Worm (Caenorhabditis elegans) whole organism, dauer: ENCODE measurements around the gene K05F1.9.
A peak's percentile ranks its signal among the peaks of the same experiment; 100 is the strongest.

Experiments
- unc-62 ChIP-seq: sonication (generic microtip); optimal IDR thresholded peaks from 2 replicates; lab custom pipeline; 2017; ENCODE audit warnings: missing biosample characterization, missing genetic modification reagents, missing genetic modification characterization

K05F1.9 gene

DNA sequence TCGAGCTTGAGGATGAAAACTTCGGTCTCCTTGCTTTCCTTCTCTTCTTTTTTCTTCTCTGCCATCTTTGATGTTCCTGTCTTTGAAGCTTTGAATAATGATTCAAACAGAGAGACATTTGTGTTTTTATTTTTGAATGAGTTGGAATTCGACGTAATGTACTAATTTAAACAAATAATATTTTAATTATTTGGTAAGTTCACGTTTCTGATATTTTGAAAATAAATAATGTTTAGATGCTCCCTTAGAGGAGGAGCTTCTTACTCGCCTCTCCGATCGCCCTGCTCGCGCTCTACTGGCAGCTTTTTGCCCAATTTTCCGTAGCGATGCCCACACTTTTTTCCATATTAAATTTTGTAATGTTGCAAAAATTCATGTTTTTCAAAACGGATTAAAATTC, at the start of gene K05F1.9, which contains the start of gene K05F1.1:
TSS of gene K05F1.9 (minus strand) at position 101 of the 400 bp plus-strand sequence.
TSS of gene K05F1.1 (plus strand) at position 308 of the 400 bp plus-strand sequence.
- TF ChIP-seq unc-62: no peak

DNA sequence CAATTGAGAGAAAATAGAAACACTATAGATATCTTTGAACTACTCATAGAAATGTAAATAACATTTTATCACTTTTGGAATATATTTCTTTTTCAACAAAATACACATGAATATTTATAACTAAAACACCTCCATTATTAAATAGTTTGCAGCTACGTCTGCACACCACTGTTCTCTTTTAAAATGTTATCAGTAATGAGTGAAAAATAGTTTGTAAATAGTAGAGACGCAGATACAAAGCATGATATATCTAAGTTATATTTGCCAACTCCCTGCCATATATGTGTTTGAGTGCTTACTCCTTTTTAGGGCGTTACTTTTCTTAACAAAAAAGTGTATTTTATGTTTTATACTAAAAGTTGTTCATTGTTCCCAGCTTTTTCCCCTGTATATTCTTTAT, 45.2 kb upstream of the K05F1.9 start:
- no peak for TF ChIP-seq unc-62

DNA sequence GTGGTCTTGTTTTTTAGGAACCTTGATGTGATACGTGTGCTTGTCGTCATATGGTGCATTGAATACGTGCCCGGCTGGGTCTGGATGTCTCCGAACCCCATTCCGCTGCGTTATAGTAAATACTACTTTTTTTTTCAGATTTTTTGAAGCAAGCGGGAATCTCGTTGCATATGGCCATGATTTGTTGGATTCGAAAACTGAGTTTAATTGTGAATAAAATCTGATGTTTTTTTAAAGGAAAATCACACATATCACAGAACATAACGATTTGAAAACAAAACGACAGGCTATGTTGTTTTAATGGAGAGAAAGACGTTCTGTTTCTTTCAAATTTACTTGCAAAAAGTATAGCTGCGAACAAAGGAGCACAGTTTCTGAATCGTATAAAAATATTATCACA, 44.5 kb upstream of the K05F1.9 start, which contains the start of the genes ZK1248.17 and H41C03.3:
TSS of gene ZK1248.17 (minus strand) at position 101 of the 400 bp plus-strand sequence.
TSS of gene H41C03.3 (plus strand) at position 337 of the 400 bp plus-strand sequence.
- no peak for TF ChIP-seq unc-62

DNA sequence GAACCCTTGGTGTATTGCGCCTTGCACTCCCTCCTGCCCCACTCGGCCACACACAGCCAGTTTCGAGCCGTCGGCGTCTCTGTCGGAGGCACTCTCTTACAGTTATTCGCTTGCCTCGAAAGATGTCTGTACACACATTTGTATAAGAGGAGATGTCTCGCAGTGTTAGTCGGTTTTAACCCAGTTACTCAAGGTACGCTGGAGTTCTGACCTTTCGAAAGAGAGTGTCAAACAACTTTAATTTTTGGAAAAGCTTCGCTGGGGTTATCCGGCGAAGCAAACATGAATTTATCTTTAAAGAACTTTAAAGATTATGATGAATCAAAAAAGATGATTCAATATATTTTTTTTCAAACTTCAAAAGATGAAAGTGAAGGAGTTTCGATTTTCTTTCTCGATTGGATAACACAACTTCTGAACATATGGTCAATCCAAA, 43.7 kb upstream of the K05F1.9 start:
- TF ChIP-seq unc-62: peak; percentile 52

DNA sequence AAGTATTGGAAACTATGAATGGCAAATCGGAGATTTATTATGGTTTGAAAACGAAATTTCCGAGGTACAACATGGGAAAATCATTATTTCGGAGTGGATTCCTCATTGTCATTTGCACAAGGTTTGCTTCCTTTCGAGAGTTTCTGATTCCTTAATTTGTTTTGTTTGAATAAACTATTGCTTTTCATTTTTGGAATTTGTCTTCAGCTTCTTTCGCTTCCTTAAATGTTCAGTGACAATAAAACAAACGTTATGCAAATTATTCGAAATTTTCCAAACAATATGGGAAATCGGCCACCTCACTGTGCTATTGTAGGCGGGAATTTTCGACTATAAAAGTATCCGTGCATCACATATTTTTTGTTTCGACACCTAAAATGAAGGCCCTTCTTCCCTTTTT, 40.9 kb upstream of the K05F1.9 start, which contains the start of gene nep-25:
TSS of gene nep-25 (plus strand) at position 375 of the 400 bp plus-strand sequence.
- TF ChIP-seq unc-62: no peak

DNA sequence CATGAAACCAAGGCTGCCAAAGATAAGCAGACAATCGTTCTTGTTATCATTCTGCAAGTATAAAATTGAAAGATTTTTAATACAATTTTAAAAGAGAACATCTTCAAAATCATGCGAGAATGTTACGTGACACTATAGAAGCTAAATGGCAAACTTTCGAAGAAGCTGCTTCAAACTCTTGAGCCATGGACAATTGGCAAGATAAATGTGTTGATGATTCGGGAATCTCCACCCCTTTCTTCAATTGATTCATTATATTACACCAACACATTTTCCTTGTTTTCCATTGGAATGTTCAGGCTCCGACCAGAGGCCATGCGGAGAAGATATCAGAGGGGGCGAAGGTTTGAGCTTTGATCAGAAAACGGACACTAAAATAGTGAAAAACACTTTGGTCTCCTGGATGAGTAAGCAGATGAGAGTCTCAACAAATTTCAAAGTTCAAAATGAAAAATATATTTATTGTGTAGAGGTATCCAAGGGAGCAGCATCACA, 40.1 kb upstream of the K05F1.9 start, which contains the start of gene lec-5:
TSS of gene lec-5 (minus strand) at position 51 of the 495 bp plus-strand sequence.
- TF ChIP-seq unc-62: no peak

DNA sequence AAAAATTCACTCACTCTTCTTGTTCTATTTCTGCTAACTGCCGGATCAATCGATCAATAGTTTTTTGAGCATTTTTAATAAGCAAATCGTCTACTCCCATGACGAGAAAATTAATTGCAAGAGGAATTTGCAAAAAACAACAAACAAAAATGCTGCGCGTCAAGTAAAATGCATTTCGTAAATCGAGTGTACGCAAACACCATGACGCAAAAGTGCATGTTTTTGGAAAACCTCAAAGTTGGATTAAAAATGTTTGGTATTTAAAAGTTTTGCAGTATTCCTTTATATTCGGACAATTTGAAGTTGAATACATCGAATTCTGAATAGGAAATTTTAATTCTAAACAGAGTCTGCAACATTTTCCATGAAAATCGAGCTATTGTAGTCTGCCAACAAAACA, 38.3 kb upstream of the K05F1.9 start, which contains the start of gene ZK1248.19:
TSS of gene ZK1248.19 (minus strand) at position 188 of the 400 bp plus-strand sequence.
- no peak for TF ChIP-seq unc-62

DNA sequence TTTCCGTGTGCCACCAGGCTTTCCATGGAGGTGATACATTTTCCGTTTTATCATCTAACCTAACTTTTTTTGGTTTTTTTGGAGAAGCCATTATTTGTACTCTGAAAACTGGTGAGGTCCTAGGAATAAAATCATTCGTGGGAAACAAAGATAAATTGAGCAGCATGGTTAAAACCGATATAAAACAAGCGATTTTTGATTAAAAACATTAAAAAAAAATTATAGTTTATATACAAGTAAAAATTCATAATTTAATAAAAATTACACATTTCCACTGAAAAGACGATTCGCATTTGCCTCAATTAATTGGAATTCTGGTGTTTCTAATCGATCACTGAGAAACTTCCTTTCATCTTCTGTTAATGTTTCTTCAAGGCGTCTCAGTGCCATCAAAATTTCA, 37.5 kb upstream of the K05F1.9 start, which contains the start of gene ZK1248.15:
TSS of gene ZK1248.15 (minus strand) at position 101 of the 400 bp plus-strand sequence.
- no peak for TF ChIP-seq unc-62

DNA sequence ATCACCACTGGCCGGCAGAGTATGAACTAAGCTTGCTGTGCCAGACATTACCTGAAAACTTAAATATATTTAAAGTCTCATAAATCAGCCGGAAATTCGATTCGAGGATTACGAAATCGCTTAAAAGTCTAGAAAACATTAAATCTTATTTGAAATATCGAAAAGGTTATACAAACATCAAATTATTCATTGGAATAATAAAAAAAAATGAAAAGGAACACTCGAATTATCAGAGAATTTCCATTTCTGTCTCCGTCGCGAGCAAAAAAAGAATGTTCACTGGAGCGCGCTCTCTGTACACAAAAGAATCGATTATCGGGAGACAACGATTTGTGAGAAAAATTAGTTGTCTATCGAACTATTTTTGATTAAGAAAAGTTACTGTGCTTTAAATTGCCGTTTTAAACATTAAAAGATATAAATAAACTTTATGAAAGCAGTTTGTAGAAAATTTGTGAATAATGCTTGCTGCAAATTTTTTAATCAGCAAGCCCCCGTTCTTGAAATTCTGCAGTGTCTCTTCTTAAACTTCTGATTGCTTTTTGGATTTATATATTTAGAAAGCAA, 35.3 kb upstream of the K05F1.9 start, which contains the start of gene fzo-1:
TSS of gene fzo-1 (minus strand) at position 51 of the 567 bp plus-strand sequence.
- no peak for TF ChIP-seq unc-62

DNA sequence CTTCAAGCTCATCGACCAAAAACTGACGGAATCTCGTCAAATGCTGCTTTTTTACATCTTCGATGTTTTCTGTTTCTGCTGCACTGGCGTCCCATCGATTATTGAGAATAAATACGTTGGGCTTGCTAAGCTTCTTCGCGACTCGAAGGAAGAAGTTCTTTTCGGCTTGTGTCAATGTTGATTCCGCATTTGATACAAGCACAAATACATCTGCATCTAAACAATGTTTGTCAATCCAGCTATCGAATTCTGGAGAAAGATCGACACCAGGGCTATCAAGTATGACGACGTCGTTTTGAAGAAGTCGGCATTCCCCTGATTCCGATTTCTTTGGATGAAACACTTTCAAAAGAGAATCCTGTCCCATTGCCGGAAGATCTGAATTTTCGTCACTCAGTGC, 34.2 kb upstream of the K05F1.9 start:
- TF ChIP-seq unc-62: no peak

DNA sequence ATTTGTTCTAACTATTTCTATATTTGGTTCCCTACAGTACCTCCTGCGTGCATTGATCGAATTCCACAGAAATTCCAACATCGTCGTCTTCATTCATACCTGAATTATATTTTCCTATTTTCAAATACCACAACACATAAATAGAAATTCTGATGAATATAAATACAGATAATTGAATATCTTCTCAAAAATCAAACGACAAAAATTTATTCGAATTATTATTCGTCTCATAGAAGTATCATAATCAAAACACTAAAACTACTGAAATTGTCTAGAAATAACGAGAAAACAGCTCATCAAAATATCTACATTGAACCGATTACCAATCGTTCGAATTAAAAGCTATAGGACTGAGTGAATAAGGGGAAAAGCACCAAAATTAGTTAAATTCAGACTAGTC, 32.2 kb upstream of the K05F1.9 start, which contains the start of gene gtap-1:
TSS of gene gtap-1 (minus strand) at position 101 of the 400 bp plus-strand sequence.
- TF ChIP-seq unc-62: no peak

DNA sequence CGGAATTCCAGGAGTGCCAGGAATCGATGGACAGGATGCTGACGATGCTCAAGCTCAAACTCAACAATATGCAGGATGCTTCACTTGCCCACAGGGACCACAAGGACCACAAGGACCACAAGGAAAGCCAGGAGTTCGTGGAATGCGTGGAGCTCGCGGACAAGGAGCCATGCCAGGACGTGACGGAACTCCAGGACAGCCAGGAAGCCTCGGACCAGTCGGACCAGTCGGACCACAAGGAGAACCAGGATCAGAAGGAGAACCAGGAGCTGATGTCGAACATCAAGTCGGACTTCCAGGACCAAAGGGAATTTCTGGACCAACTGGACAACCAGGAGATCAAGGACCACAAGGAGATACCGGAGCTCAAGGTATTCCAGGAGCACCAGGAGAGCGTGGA, 30.4 kb upstream of the K05F1.9 start:
- TF ChIP-seq unc-62: no peak

DNA sequence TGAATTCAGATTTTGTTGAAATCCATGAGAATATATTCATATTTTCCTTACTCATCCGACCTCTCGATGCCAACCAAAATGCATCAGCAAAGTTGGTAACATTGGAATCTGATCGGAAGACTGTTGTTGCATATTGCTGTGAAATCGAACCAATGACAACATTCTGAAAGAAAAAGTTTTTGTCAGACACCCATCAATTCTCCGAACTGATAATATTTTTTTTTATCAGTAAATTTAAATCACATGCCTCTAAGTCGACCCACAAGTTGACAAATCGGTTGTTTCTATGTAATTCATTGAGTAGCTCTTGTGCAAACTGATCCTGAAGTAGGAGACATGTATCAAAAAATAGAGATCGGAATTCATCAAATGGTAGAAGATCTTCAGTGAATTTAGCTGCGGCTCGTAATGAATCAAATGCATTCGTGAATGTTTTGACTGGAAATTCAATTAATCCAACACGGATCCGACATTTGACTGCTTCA, 29.0 kb upstream of the K05F1.9 start, which contains the start of gene col-74:
TSS of gene col-74 (plus strand) at position 435 of the 485 bp plus-strand sequence.
- no peak for TF ChIP-seq unc-62

DNA sequence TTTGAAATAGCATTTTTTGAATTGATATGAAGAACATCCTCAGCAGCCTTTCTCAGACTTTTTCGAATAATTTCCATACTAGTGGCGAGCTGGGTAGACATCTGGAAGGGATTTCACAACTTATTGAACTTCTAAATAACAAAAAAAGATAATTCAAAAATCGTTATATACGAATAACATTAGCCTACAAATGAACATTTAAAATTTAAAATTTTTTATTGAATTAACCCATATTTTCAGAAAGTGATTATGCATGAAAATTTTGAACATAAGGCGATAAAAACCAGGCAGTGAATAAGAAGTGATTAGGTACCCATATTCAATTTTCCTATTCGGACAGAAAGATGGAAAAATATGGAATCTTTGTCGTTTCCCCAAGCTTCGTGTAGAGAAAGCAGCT, 27.5 kb upstream of the K05F1.9 start, which contains the start of gene ZK1248.11:
TSS of gene ZK1248.11 (minus strand) at position 101 of the 400 bp plus-strand sequence.
- TF ChIP-seq unc-62: no peak

DNA sequence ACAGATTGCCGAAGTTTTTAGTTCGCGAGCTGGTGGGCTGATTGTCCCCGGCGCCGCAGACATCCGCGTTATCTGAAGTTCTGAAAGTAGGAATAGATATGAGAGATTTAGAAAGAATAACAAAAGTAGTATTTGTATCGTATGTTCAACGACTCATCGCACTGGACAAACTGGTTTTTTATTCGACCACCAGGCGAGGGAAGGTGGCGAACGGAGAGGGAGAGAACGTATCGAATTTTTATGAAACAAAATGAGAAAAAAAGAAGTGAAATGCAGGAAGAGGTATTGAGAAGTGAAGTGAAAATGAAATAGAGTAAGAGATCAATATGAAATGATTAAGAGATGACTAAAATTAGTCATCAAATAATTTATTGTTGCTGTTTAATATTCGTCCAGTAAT, 26.4 kb upstream of the K05F1.9 start, which contains the start of gene tbc-2:
TSS of gene tbc-2 (minus strand) at position 80 of the 400 bp plus-strand sequence.
- TF ChIP-seq unc-62: no peak

DNA sequence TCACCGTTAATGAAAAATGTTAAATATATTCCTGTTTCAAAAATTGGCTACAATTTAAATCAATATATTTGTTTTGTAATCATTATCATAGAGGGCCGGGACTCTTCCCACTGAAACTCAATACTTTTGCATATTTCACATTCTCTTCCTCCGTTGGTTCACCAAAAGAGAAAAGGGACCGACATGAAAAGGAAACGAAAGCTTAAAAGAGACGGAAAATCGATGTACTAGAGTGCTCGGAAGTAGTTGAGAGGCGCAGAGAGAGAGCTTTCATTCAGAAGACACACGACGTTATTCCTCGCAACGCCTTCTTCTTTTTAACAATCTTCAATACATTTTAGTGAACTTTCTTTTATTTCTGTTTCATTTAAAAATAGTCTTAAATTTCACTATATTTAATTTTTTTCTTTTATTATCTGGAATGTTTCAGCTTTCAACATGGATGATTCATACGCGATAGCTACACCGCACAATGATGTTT, 19.3 kb upstream of the K05F1.9 start, which contains the start of gene ehs-1:
TSS of gene ehs-1 (plus strand) at position 431 of the 481 bp plus-strand sequence.
- TF ChIP-seq unc-62: no peak

DNA sequence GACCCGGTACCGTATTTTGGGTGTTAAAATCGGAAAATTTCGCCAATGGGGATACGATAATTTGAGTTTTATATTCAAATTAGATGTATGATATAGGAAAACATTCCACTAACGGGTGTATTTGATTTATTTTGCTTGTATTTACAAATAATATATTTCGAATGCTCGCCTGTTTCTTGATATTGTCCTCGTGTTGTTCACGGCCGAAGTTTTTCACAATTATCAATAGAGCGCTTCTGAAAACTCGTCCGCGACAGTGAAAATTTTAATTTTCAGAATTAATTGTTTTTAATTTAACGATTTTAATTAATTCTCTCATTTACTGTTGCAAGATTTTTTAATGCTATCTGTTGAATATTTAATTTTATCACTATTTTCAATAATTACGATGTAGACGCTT, 18.7 kb upstream of the K05F1.9 start:
- no peak for TF ChIP-seq unc-62
